Worm (Caenorhabditis elegans) whole organism, young adult: ENCODE data around the gene nhr-37.

Experiments
- B0261.1 ChIP-seq: sonication (generic microtip); optimal IDR thresholded peaks from 2 replicates; lab custom pipeline; 2016; ENCODE audit warnings: mild to moderate bottlenecking, missing genetic modification characterization, moderate library complexity, missing compliant biosample characterization
- F33H1.4 ChIP-seq: fragments of 200-800 bp; sonication (Bioruptor generic); IDR thresholded peaks from 2 replicates; pipeline ENCODE4 v1.3.6; 2022; ENCODE audit warnings: missing genetic modification reagents, missing genetic modification characterization, missing compliant biosample characterization
- K12H6.12 ChIP-seq: fragments of 200-800 bp; sonication (Bioruptor generic); optimal IDR thresholded peaks from 2 replicates; lab custom pipeline; 2018; ENCODE audit warnings: mild to moderate bottlenecking, missing genetic modification characterization, missing compliant biosample characterization
- aptf-2 ChIP-seq: fragments of 200-800 bp; sonication (Bioruptor generic); conservative IDR thresholded peaks from 2 replicates; pipeline ENCODE4 v1.3.6; 2022; ENCODE audit warnings: missing genetic modification reagents, missing genetic modification characterization, missing compliant biosample characterization
- attf-3 ChIP-seq: fragments of 200-800 bp; sonication (Bioruptor generic); conservative IDR thresholded peaks from 2 replicates; pipeline ENCODE4 v1.3.6; 2022; ENCODE audit warnings: missing genetic modification reagents, missing genetic modification characterization, missing compliant biosample characterization
- cebp-2 ChIP-seq: fragments of 200-800 bp; sonication (Bioruptor generic); IDR thresholded peaks from 2 replicates; pipeline ENCODE4 v1.3.6; 2022; ENCODE audit warnings: missing genetic modification characterization, missing compliant biosample characterization
- ceh-79 ChIP-seq: sonication (generic microtip); optimal IDR thresholded peaks from 2 replicates; lab custom pipeline; 2017; ENCODE audit warnings: mild to moderate bottlenecking, missing genetic modification characterization, missing compliant biosample characterization
- dpl-1 ChIP-seq: fragments of 150-350 bp; optimal IDR thresholded peaks from 2 replicates; lab custom pipeline; 2014; ENCODE audit warnings: missing biosample characterization, missing genetic modification reagents, missing genetic modification characterization
- let-607 ChIP-seq, 2 experiments: fragments of 200-800 bp in 1 of 2; sonication (Bioruptor generic) in 1 of 2; sonication (generic microtip) in 1 of 2; optimal IDR thresholded peaks; 2 replicates each; lab custom pipeline; 2016 to 2018; ENCODE audit warnings: mild to moderate bottlenecking in 2 of 2, missing compliant biosample characterization in 2 of 2, missing genetic modification characterization in 2 of 2, moderate library complexity in 2 of 2, missing genotype in 1 of 2
- madf-6 ChIP-seq: fragments of 200-800 bp; sonication (Bioruptor generic); IDR thresholded peaks from 2 replicates; pipeline ENCODE4 v1.3.6; 2022; ENCODE audit warnings: missing genetic modification reagents, missing genetic modification characterization, missing compliant biosample characterization
- unc-62 ChIP-seq: fragments of 150-350 bp; optimal IDR thresholded peaks from 2 replicates; lab custom pipeline; 2014; ENCODE audit warnings: missing biosample characterization, missing genetic modification reagents, missing genetic modification characterization

- TF ChIP-seq F33H1.4 (peak; percentile 89), attf-3 (GFP tag; lab: Robert Waterston, UW) (peak; percentile 70), ceh-79 (tag; lab: Kevin White, UChicago) (no peak), madf-6 (GFP tag; lab: Robert Waterston, UW) (peak; percentile 100), unc-62 (GFP tag; lab: Kevin White, UChicago) (no peak), aptf-2 (GFP tag; lab: Robert Waterston, UW) (no peak), let-607 (tag; optimal IDR thresholded peaks at IDR 0.05; lab: Kevin White, UChicago) (no peak), cebp-2 (no peak), dpl-1 (GFP tag; lab: Kevin White, UChicago) (peak; percentile 99), K12H6.12 (tag; lab: Kevin White, UChicago) (no peak), B0261.1 (tag; lab: Kevin White, UChicago) (no peak)
Observed at ce11 chrV:6593700-6594244, 28.2 kb upstream of the nhr-37 start, which contains the start of gene hcp-1.
